Fruit fly (Drosophila melanogaster): ENCODE measurements around the gene sle.
"Not testable (repeated sequence)": the region's sequence is repeated elsewhere in the genome, so short reads cannot be mapped to it uniquely, and the experiment has no call there.

DNA sequence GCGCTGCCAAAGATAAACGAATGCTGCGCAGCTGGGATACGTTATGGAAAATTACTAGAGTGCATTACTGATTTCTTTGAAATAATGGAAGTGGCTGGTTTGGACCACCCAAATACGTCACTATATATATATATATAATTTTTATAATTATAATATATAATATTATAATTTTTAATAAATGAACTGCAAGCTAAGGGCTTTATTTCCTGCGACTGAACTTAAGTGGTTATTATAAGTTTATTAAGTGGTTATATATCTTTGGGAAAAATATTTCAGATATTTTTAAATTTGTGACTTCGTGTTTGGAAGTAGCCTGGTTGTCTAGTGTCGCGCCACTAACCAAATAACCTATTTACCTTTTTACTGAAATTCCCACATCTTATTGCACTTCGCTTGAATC lies 15.5 kb downstream of the sle start, which contains the start of gene CG31406:
- not testable (repeated sequence) for TF ChIP-seq EcR (GFP tag; optimal IDR thresholded peaks at IDR 0.05); pan (optimal IDR thresholded peaks at IDR 0.05); psq (optimal IDR thresholded peaks at IDR 0.05); usp (GFP tag; optimal IDR thresholded peaks at IDR 0.05)

Measured in whole organism.